Fruit fly (Drosophila melanogaster) whole organism, embryonic: Measurements from ENCODE around the gene Dlip1.
A peak's percentile ranks its signal among the peaks of the same experiment; 100 is the strongest.

Experiments used
- Ada2b ChIP-seq: fragments of 200-800 bp; sonication (Bioruptor generic); IDR thresholded peaks from 2 replicates; pipeline ENCODE4 v1.3.6; 2022; ENCODE audit warnings: missing biosample characterization, missing genetic modification characterization
- CG10274 ChIP-seq: fragments of 200-800 bp; sonication (Bioruptor generic); optimal IDR thresholded peaks from 3 replicates; lab custom pipeline; 2017; ENCODE audit warnings: missing biosample characterization, mild to moderate bottlenecking, missing genetic modification characterization
- CG11093 ChIP-seq: fragments of 200-800 bp; sonication (Bioruptor generic); IDR thresholded peaks from 3 replicates; pipeline ENCODE4 v1.3.6; 2022; ENCODE audit warnings: missing biosample characterization, missing genetic modification characterization
- CG1233 ChIP-seq: fragments of 200-800 bp; sonication (Bioruptor generic); optimal IDR thresholded peaks from 4 replicates; lab custom pipeline; 2018; ENCODE audit warnings: missing biosample characterization, mild to moderate bottlenecking, missing genetic modification characterization
- CG13894 ChIP-seq: fragments of 200-800 bp; sonication (Bioruptor generic); optimal IDR thresholded peaks from 3 replicates; lab custom pipeline; 2018; ENCODE audit warnings: missing biosample characterization, mild to moderate bottlenecking, missing genetic modification characterization, moderate library complexity
- CG14710 ChIP-seq: fragments of 200-800 bp; sonication (Bioruptor generic); optimal IDR thresholded peaks from 3 replicates; lab custom pipeline; 2019; ENCODE audit warnings: missing biosample characterization, mild to moderate bottlenecking, missing genetic modification characterization, moderate library complexity
- CG15269 ChIP-seq: fragments of 200-800 bp; sonication (Bioruptor generic); optimal IDR thresholded peaks from 2 replicates; lab custom pipeline; 2018; ENCODE audit warnings: missing biosample characterization, mild to moderate bottlenecking, missing genetic modification characterization, moderate library complexity
- CG15696 ChIP-seq: fragments of 200-800 bp; sonication (Bioruptor generic); optimal IDR thresholded peaks from 2 replicates; lab custom pipeline; 2019; ENCODE audit warnings: missing biosample characterization, mild to moderate bottlenecking, missing genetic modification characterization, moderate library complexity
- CG16779 ChIP-seq: fragments of 200-800 bp; sonication (Bioruptor generic); IDR thresholded peaks from 2 replicates; pipeline ENCODE4 v1.3.6; 2022; ENCODE audit warnings: missing biosample characterization, missing genetic modification characterization
- CG18599 ChIP-seq: fragments of 200-800 bp; sonication (Bioruptor generic); optimal IDR thresholded peaks from 3 replicates; lab custom pipeline; 2017; ENCODE audit warnings: missing biosample characterization, missing genetic modification characterization, mild to moderate bottlenecking, moderate library complexity, missing genetic modification reagents
- CG2129 ChIP-seq: fragments of 200-800 bp; sonication (Bioruptor generic); IDR thresholded peaks from 2 replicates; pipeline ENCODE4 v1.3.6; 2022; ENCODE audit warnings: missing biosample characterization, missing genetic modification characterization; ENCODE audit not compliant: partially characterized antibody
- CG31365 ChIP-seq: fragments of 200-800 bp; sonication (Bioruptor generic); optimal IDR thresholded peaks from 2 replicates; lab custom pipeline; 2018; ENCODE audit warnings: missing biosample characterization, mild to moderate bottlenecking, missing genetic modification characterization
- CG4730 ChIP-seq: fragments of 200-800 bp; sonication (Bioruptor generic); IDR thresholded peaks from 2 replicates; pipeline ENCODE4 v1.3.6; 2022; ENCODE audit warnings: missing biosample characterization, missing genetic modification characterization
- CG5180 ChIP-seq: fragments of 200-800 bp; sonication (Bioruptor generic); optimal IDR thresholded peaks from 3 replicates; lab custom pipeline; 2017; ENCODE audit warnings: missing biosample characterization, missing genetic modification characterization, mild to moderate bottlenecking, moderate library complexity, missing genetic modification reagents
- CG5953 ChIP-seq: fragments of 200-800 bp; sonication (Bioruptor generic); IDR thresholded peaks from 2 replicates; pipeline ENCODE4 v1.3.6; 2022; ENCODE audit warnings: missing biosample characterization, missing genetic modification characterization
- CG6254 ChIP-seq: fragments of 200-800 bp; sonication (Bioruptor generic); optimal IDR thresholded peaks from 3 replicates; lab custom pipeline; 2017; ENCODE audit warnings: mild to moderate bottlenecking, missing biosample characterization, missing genetic modification reagents, missing genetic modification characterization
- CG6689 ChIP-seq: fragments of 200-800 bp; sonication (Bioruptor generic); IDR thresholded peaks from 2 replicates; pipeline ENCODE4 v1.3.6; 2022; ENCODE audit warnings: missing biosample characterization, missing genetic modification characterization
- CG7271 ChIP-seq: fragments of 200-800 bp; sonication (Bioruptor generic); optimal IDR thresholded peaks from 2 replicates; lab custom pipeline; 2018; ENCODE audit warnings: missing biosample characterization, mild to moderate bottlenecking, missing genetic modification characterization, moderate library complexity
- D ChIP-seq, 2 experiments: fragments of 200-800 bp in 1 of 2; fragments of >200 bp in 1 of 2; sonication (Bioruptor generic) in 1 of 2; optimal IDR thresholded peaks; 2 replicates in 1 of 2; 3 replicates in 1 of 2; lab custom pipeline; 2017; ENCODE audit warnings: mild to moderate bottlenecking in 1 of 2, missing biosample characterization in 1 of 2, missing genetic modification characterization in 1 of 2, missing genetic modification reagents in 1 of 2
- Dbx ChIP-seq: fragments of 200-800 bp; sonication (Bioruptor generic); IDR thresholded peaks from 3 replicates; pipeline ENCODE4 v1.3.6; 2022; ENCODE audit warnings: missing biosample characterization, missing genetic modification characterization
- Dll ChIP-seq: fragments of 200-800 bp; sonication (Bioruptor generic); IDR thresholded peaks from 4 replicates; pipeline ENCODE4 v1.3.6; 2022; ENCODE audit warnings: missing biosample characterization, missing genetic modification characterization; ENCODE audit not compliant: partially characterized antibody
- Doc3 ChIP-seq: fragments of 200-800 bp; sonication (Bioruptor generic); IDR thresholded peaks from 3 replicates; pipeline ENCODE4 v1.3.6; 2022; ENCODE audit warnings: missing biosample characterization, missing genetic modification characterization; ENCODE audit not compliant: partially characterized antibody
- Fer1 ChIP-seq: fragments of 200-800 bp; sonication (Bioruptor generic); optimal IDR thresholded peaks from 2 replicates; lab custom pipeline; 2017; ENCODE audit warnings: missing biosample characterization, mild to moderate bottlenecking, missing genetic modification characterization
- Hr39 ChIP-seq: fragments of >200 bp; optimal IDR thresholded peaks from 2 replicates; lab custom pipeline; 2017
- NfI ChIP-seq: fragments of 200-800 bp; sonication (Bioruptor generic); optimal IDR thresholded peaks from 3 replicates; lab custom pipeline; 2018; ENCODE audit warnings: missing biosample characterization, mild to moderate bottlenecking, missing genetic modification characterization, moderate library complexity
- Optix ChIP-seq: fragments of 200-800 bp; sonication (Bioruptor generic); IDR thresholded peaks from 3 replicates; pipeline ENCODE4 v1.3.6; 2022; ENCODE audit warnings: missing biosample characterization, missing genetic modification characterization
- Rfx ChIP-seq: fragments of 200-800 bp; sonication (Bioruptor generic); IDR thresholded peaks from 2 replicates; pipeline ENCODE4 v1.3.6; 2022; ENCODE audit warnings: missing biosample characterization, missing genetic modification characterization
- Rx ChIP-seq: fragments of 200-800 bp; sonication (Bioruptor generic); IDR thresholded peaks from 2 replicates; pipeline ENCODE4 v1.3.6; 2022; ENCODE audit warnings: missing biosample characterization, missing genetic modification characterization
- Scr ChIP-seq: fragments of 200-800 bp; sonication (Bioruptor generic); IDR thresholded peaks from 2 replicates; pipeline ENCODE4 v1.3.6; 2022; ENCODE audit warnings: missing biosample characterization, missing genetic modification characterization; ENCODE audit not compliant: partially characterized antibody
- Vsx1 ChIP-seq: fragments of 200-800 bp; sonication (Bioruptor generic); optimal IDR thresholded peaks from 2 replicates; lab custom pipeline; 2017; ENCODE audit warnings: missing biosample characterization, mild to moderate bottlenecking, missing genetic modification characterization, missing genetic modification reagents
- abd-A ChIP-seq: fragments of 200-800 bp; sonication (Bioruptor generic); optimal IDR thresholded peaks from 3 replicates; lab custom pipeline; 2019; ENCODE audit warnings: missing biosample characterization, mild to moderate bottlenecking, missing genetic modification characterization, moderate library complexity
- ara ChIP-seq: fragments of 200-800 bp; sonication (Bioruptor generic); IDR thresholded peaks from 2 replicates; pipeline ENCODE4 v1.3.6; 2022; ENCODE audit warnings: missing biosample characterization, missing genetic modification characterization
- bbx ChIP-seq: fragments of 200-800 bp; sonication (Bioruptor generic); IDR thresholded peaks from 2 replicates; pipeline ENCODE4 v1.3.6; 2022; ENCODE audit warnings: missing biosample characterization, missing genetic modification characterization; ENCODE audit not compliant: partially characterized antibody
- ci ChIP-seq: fragments of 200-800 bp; sonication (Bioruptor generic); IDR thresholded peaks from 3 replicates; pipeline ENCODE4 v1.3.6; 2022; ENCODE audit warnings: missing biosample characterization, missing genetic modification characterization
- croc ChIP-seq: fragments of 200-800 bp; sonication (Bioruptor generic); conservative IDR thresholded peaks from 3 replicates; pipeline ENCODE4 v1.3.6; 2022; ENCODE audit warnings: missing biosample characterization, missing genetic modification characterization
- cwo ChIP-seq: fragments of 200-800 bp; sonication (Bioruptor generic); optimal IDR thresholded peaks from 3 replicates; lab custom pipeline; 2017; ENCODE audit warnings: missing biosample characterization, missing genetic modification characterization, mild to moderate bottlenecking, moderate library complexity, missing genetic modification reagents
- disco-r ChIP-seq: fragments of 200-800 bp; sonication (Bioruptor generic); optimal IDR thresholded peaks from 2 replicates; lab custom pipeline; 2016; ENCODE audit warnings: missing biosample characterization, missing genetic modification characterization
- fd64A ChIP-seq: fragments of 200-800 bp; sonication (Bioruptor generic); optimal IDR thresholded peaks from 3 replicates; lab custom pipeline; 2018; ENCODE audit warnings: missing biosample characterization, mild to moderate bottlenecking, missing genetic modification characterization
- gro ChIP-seq: fragments of 200-800 bp; sonication (Bioruptor generic); optimal IDR thresholded peaks from 2 replicates; lab custom pipeline; 2016; ENCODE audit warnings: missing biosample characterization, missing genetic modification characterization
- hkb ChIP-seq, 2 experiments: fragments of 200-800 bp in 1 of 2; fragments of >200 bp in 1 of 2; sonication (Bioruptor generic) in 1 of 2; IDR thresholded peaks in 1 of 2; optimal IDR thresholded peaks in 1 of 2; 2 replicates each; pipeline versions ENCODE4 v1.3.6 to Lab custom; 2017 to 2022; ENCODE audit warnings: missing biosample characterization in 1 of 2, missing genetic modification characterization in 1 of 2
- nau ChIP-seq: fragments of 200-800 bp; sonication (Bioruptor generic); optimal IDR thresholded peaks from 3 replicates; lab custom pipeline; 2017; ENCODE audit warnings: missing biosample characterization, mild to moderate bottlenecking, missing genetic modification characterization, missing genetic modification reagents
- nom ChIP-seq: fragments of 200-800 bp; sonication (Bioruptor generic); optimal IDR thresholded peaks from 2 replicates; lab custom pipeline; 2017; ENCODE audit warnings: missing biosample characterization, missing genetic modification characterization, mild to moderate bottlenecking, moderate library complexity, missing genetic modification reagents
- pita ChIP-seq: fragments of 200-800 bp; sonication (Bioruptor generic); optimal IDR thresholded peaks from 2 replicates; lab custom pipeline; 2017; ENCODE audit warnings: missing biosample characterization, mild to moderate bottlenecking, missing genetic modification characterization
- sisA ChIP-seq: fragments of 200-800 bp; sonication (Bioruptor generic); IDR thresholded peaks from 2 replicates; pipeline ENCODE4 v1.3.6; 2022; ENCODE audit warnings: missing biosample characterization, missing genetic modification characterization
- wdn ChIP-seq: fragments of 200-800 bp; sonication (Bioruptor generic); IDR thresholded peaks from 2 replicates; pipeline ENCODE4 v1.3.6; 2022; ENCODE audit warnings: missing biosample characterization, missing genetic modification characterization
- zfh1 ChIP-seq: fragments of 200-800 bp; sonication (Bioruptor generic); IDR thresholded peaks from 3 replicates; pipeline ENCODE4 v1.3.6; 2022; ENCODE audit warnings: missing biosample characterization, missing genetic modification characterization

Gene Dlip1

dm6 chrX:9120828-9121754, 37.3 kb upstream of the Dlip1 start (continued):
- no peak for TF ChIP-seq Rx (GFP tag; lab: Robert Waterston, UW)
- TF ChIP-seq abd-A (tag; lab: Kevin White, UChicago) = no peak
- TF ChIP-seq CG2129 (GFP tag; lab: Robert Waterston, UW) = no peak
- peak; percentile 7 for TF ChIP-seq gro (GFP tag; lab: Kevin White, UChicago)
- peak; percentile 28 for TF ChIP-seq NfI (GFP tag; lab: Kevin White, UChicago)
- TF ChIP-seq CG31365 = no peak
- TF ChIP-seq sisA = peak; percentile 40; the same call in 1 of the 2 replicates
- no peak for TF ChIP-seq fd64A
- TF ChIP-seq CG15269 (tag; lab: Kevin White, UChicago) = peak; percentile 58
- no peak for TF ChIP-seq wdn (GFP tag; lab: Robert Waterston, UW)
- TF ChIP-seq CG6689 (GFP tag; lab: Robert Waterston, UW) = peak; percentile 22; the same call in 1 of the 2 replicates
- peak; percentile 46 for TF ChIP-seq Ada2b
- peak; percentile 58 for TF ChIP-seq CG18599 (GFP tag; lab: Kevin White, UChicago)
- TF ChIP-seq CG1233 (GFP tag; lab: Kevin White, UChicago) = peak; percentile 36
- no peak for TF ChIP-seq CG11093 (GFP tag; lab: Robert Waterston, UW)
- TF ChIP-seq zfh1 (GFP tag; lab: Robert Waterston, UW) = 0 out of 3 replicates have a peak, but pooled peaks have one; percentile 6
- no peak for TF ChIP-seq Dbx (GFP tag; lab: Robert Waterston, UW)
- TF ChIP-seq bbx (GFP tag; lab: Robert Waterston, UW) = no peak
- TF ChIP-seq CG5953 (GFP tag; lab: Robert Waterston, UW) = no peak
- TF ChIP-seq hkb (optimal IDR thresholded peaks at IDR 0.05; lab: Kevin White, UChicago) = no peak
- TF ChIP-seq hkb (GFP tag; IDR thresholded peaks at IDR 0.05; lab: Robert Waterston, UW) = peak; percentile 39; the same call in 1 of the 2 replicates
- TF ChIP-seq Fer1 (GFP tag; lab: Kevin White, UChicago) = peak; percentile 52
- peak; percentile 41 for TF ChIP-seq cwo (GFP tag; lab: Kevin White, UChicago)
- no peak for TF ChIP-seq Hr39 (lab: Kevin White, UChicago)
- no peak for TF ChIP-seq Scr
- TF ChIP-seq CG7271 (tag; lab: Kevin White, UChicago) = no peak
- TF ChIP-seq nau = peak; percentile 59
- TF ChIP-seq CG13894 (tag; lab: Kevin White, UChicago) = no peak
- TF ChIP-seq CG4730 (GFP tag; lab: Robert Waterston, UW) = no peak; the same call in 1 of the 2 replicates
- peak; percentile 41 for TF ChIP-seq CG14710
- TF ChIP-seq croc (GFP tag; lab: Robert Waterston, UW) = no peak
- TF ChIP-seq Doc3 (GFP tag; lab: Robert Waterston, UW) = no peak
- TF ChIP-seq Optix (GFP tag; lab: Robert Waterston, UW) = no peak
- no peak for TF ChIP-seq Vsx1 (GFP tag; lab: Kevin White, UChicago)
- TF ChIP-seq CG15696 (tag; lab: Kevin White, UChicago) = peak; percentile 8
- no peak for TF ChIP-seq CG5180
- peak; percentile 13 for TF ChIP-seq CG10274
- TF ChIP-seq pita (GFP tag; lab: Kevin White, UChicago) = no peak
- TF ChIP-seq CG6254 (GFP tag; lab: Kevin White, UChicago) = peak; percentile 19
- TF ChIP-seq disco-r (GFP tag; lab: Kevin White, UChicago) = no peak
- TF ChIP-seq ara (GFP tag; lab: Robert Waterston, UW) = no peak
- no peak for TF ChIP-seq Dll (GFP tag; lab: Robert Waterston, UW)
- no peak for TF ChIP-seq CG16779 (GFP tag; lab: Robert Waterston, UW)
- no peak for TF ChIP-seq D (optimal IDR thresholded peaks at IDR 0.05; lab: Kevin White, UChicago)
- TF ChIP-seq D (GFP tag; optimal IDR thresholded peaks at IDR 0.05; lab: Kevin White, UChicago) = peak; percentile 37
- TF ChIP-seq ci (GFP tag; lab: Robert Waterston, UW) = peak; percentile 12; the same call in 1 of the 3 replicates
- TF ChIP-seq nom (GFP tag; lab: Kevin White, UChicago) = no peak
- TF ChIP-seq Rfx = peak; percentile 34; the same call in 1 of the 2 replicates
